Worm (Caenorhabditis elegans) whole organism, early embryonic: ENCODE measurements around the gene R02E12.12.

Source experiments
- ama-1 ChIP-seq: fragments of 150-350 bp; optimal IDR thresholded peaks from 2 replicates; lab custom pipeline; 2014
- ceh-13 ChIP-seq: fragments of 200-800 bp; sonication (Bioruptor generic); optimal IDR thresholded peaks from 2 replicates; lab custom pipeline; 2018; ENCODE audit warnings: mild to moderate bottlenecking, missing genetic modification characterization, missing compliant biosample characterization
- ets-7 ChIP-seq: sonication (generic microtip); optimal IDR thresholded peaks from 2 replicates; lab custom pipeline; 2016; ENCODE audit warnings: missing genotype, missing genetic modification characterization, missing compliant biosample characterization
- flt-1 ChIP-seq: fragments of 200-800 bp; sonication (Bioruptor generic); IDR thresholded peaks from 2 replicates; pipeline ENCODE4 v1.3.6; 2022; ENCODE audit warnings: missing genetic modification characterization, missing compliant biosample characterization
- hmbx-1 ChIP-seq: sonication (generic microtip); optimal IDR thresholded peaks from 2 replicates; lab custom pipeline; 2016; ENCODE audit warnings: mild to moderate bottlenecking, missing genetic modification characterization, missing compliant biosample characterization
- pes-1 ChIP-seq: fragments of 200-800 bp; sonication (Bioruptor generic); IDR thresholded peaks from 2 replicates; pipeline ENCODE4 v1.3.6; 2022; ENCODE audit warnings: missing genetic modification reagents, missing genetic modification characterization, missing compliant biosample characterization
- sea-1 ChIP-seq: fragments of 200-800 bp; sonication (Bioruptor generic); conservative IDR thresholded peaks from 2 replicates; pipeline ENCODE4 v1.3.6; 2022; ENCODE audit warnings: missing genetic modification characterization, missing compliant biosample characterization
- tbx-37 ChIP-seq: fragments of 200-800 bp; sonication (Bioruptor generic); conservative IDR thresholded peaks from 2 replicates; pipeline ENCODE4 v1.3.6; 2022; ENCODE audit warnings: missing genetic modification reagents, missing genetic modification characterization, missing compliant biosample characterization
- tra-4 ChIP-seq: sonication (generic microtip); optimal IDR thresholded peaks from 2 replicates; lab custom pipeline; 2017; ENCODE audit warnings: missing genetic modification characterization, missing compliant biosample characterization

ce11 chrX:3969353-3969752 is 34.0 kb upstream of the R02E12.12 start:
- TF ChIP-seq ama-1 (lab: Kevin White, UChicago) (no peak), tra-4 (tag; lab: Kevin White, UChicago) (no peak), hmbx-1 (tag; lab: Kevin White, UChicago) (no peak), sea-1 (GFP tag; lab: Robert Waterston, UW) (peak; percentile 80), tbx-37 (GFP tag; lab: Robert Waterston, UW) (peak; percentile 84), flt-1 (GFP tag; lab: Robert Waterston, UW) (peak; percentile 81), ets-7 (tag; lab: Kevin White, UChicago) (no peak), pes-1 (GFP tag; lab: Robert Waterston, UW) (peak; percentile 87), ceh-13 (GFP tag; lab: Kevin White, UChicago) (peak; percentile 31)
